Fruit fly (Drosophila melanogaster) whole organism: Measurements from ENCODE around the gene bun.

Experiments used
- CG8478 ChIP-seq: fragments of >200 bp; optimal IDR thresholded peaks from 2 replicates; lab custom pipeline; 2018; ENCODE audit warnings: inconsistent platforms
- Dll ChIP-seq: fragments of >200 bp; optimal IDR thresholded peaks from 2 replicates; lab custom pipeline; 2017
- pan ChIP-seq: fragments of >200 bp; optimal IDR thresholded peaks from 2 replicates; lab custom pipeline; 2017
- psq ChIP-seq: fragments of >200 bp; optimal IDR thresholded peaks from 2 replicates; lab custom pipeline; 2017
- usp ChIP-seq: fragments of >200 bp; optimal IDR thresholded peaks from 2 replicates; lab custom pipeline; 2017; ENCODE audit warnings: missing biosample characterization, missing genetic modification characterization, mixed read lengths

DNA sequence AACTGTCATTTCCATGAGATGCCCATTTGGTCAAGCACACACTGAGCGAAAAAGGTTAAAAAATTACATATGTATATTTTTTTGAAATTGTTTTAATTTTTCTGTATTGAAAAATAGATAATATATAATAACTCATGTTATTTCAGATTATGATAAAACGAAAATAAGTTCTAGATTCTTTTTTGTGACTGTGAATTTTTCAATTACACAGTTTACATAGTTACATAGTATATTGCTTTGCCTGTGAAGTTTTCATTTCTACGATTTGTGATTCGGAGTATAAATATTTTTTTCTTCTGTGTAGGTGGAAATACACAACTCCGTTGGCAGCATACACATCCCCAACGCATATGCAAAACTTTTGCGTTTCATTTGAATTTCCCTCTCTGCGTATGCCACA is 1.9 kb upstream of the bun start:
- no peak for TF ChIP-seq CG8478 (lab: Kevin White, UChicago)
- no peak for TF ChIP-seq psq (lab: Kevin White, UChicago)
- TF ChIP-seq Dll (lab: Kevin White, UChicago): no peak
- TF ChIP-seq pan (lab: Kevin White, UChicago): no peak
- TF ChIP-seq usp (GFP tag; lab: Kevin White, UChicago): no peak
